Fruit fly (Drosophila melanogaster) whole organism, embryonic: ENCODE data around the gene Calr.

Experiments
- Asciz ChIP-seq: fragments of 200-800 bp; sonication (Bioruptor generic); optimal IDR thresholded peaks from 2 replicates; lab custom pipeline; 2017; ENCODE audit warnings: missing biosample characterization, mild to moderate bottlenecking, missing genetic modification characterization, missing genetic modification reagents
- CG10565 ChIP-seq: fragments of 200-800 bp; sonication (Bioruptor generic); optimal IDR thresholded peaks from 3 replicates; lab custom pipeline; 2016; ENCODE audit warnings: missing biosample characterization, mild to moderate bottlenecking, missing genetic modification characterization
- CG10959 ChIP-seq: fragments of 200-800 bp; sonication (Bioruptor generic); IDR thresholded peaks from 2 replicates; pipeline ENCODE4 v1.3.6; 2022; ENCODE audit warnings: missing biosample characterization, missing genetic modification characterization
- CG12104 ChIP-seq: fragments of 200-800 bp; sonication (Bioruptor generic); optimal IDR thresholded peaks from 3 replicates; lab custom pipeline; 2016; ENCODE audit warnings: missing biosample characterization, missing genetic modification characterization
- CG14860 ChIP-seq: fragments of 200-800 bp; sonication (Bioruptor generic); IDR thresholded peaks from 3 replicates; pipeline ENCODE4 v1.3.6; 2022; ENCODE audit warnings: missing biosample characterization, missing genetic modification characterization; ENCODE audit not compliant: partially characterized antibody
- CG17612 ChIP-seq: fragments of 200-800 bp; sonication (Bioruptor generic); IDR thresholded peaks from 2 replicates; pipeline ENCODE4 v1.3.6; 2022; ENCODE audit warnings: missing biosample characterization, missing genetic modification characterization
- CG18476 ChIP-seq: fragments of 200-800 bp; sonication (Bioruptor generic); optimal IDR thresholded peaks from 2 replicates; lab custom pipeline; 2016; ENCODE audit warnings: missing biosample characterization, mild to moderate bottlenecking, missing genetic modification characterization
- CG2116 ChIP-seq: fragments of 200-800 bp; sonication (Bioruptor generic); optimal IDR thresholded peaks from 3 replicates; lab custom pipeline; 2018; ENCODE audit warnings: missing biosample characterization, mild to moderate bottlenecking, missing genetic modification characterization
- CG2678 ChIP-seq: fragments of 200-800 bp; sonication (Bioruptor generic); optimal IDR thresholded peaks from 3 replicates; lab custom pipeline; 2019; ENCODE audit warnings: missing biosample characterization, mild to moderate bottlenecking, missing genetic modification characterization, moderate library complexity
- CG2712 ChIP-seq: fragments of 200-800 bp; optimal IDR thresholded peaks from 3 replicates; lab custom pipeline; 2019; ENCODE audit warnings: missing biosample characterization, mild to moderate bottlenecking, missing genetic modification characterization, moderate library complexity
- CG31388 ChIP-seq: fragments of 200-800 bp; sonication (Bioruptor generic); optimal IDR thresholded peaks from 2 replicates; lab custom pipeline; 2016; ENCODE audit warnings: missing biosample characterization, missing genetic modification characterization
- CG3838 ChIP-seq: fragments of 200-800 bp; sonication (Bioruptor generic); optimal IDR thresholded peaks from 3 replicates; lab custom pipeline; 2016; ENCODE audit warnings: missing biosample characterization, missing genetic modification characterization
- CG4707 ChIP-seq: fragments of 200-800 bp; sonication (Bioruptor generic); optimal IDR thresholded peaks from 2 replicates; lab custom pipeline; 2018; ENCODE audit warnings: missing biosample characterization, mild to moderate bottlenecking, missing genetic modification characterization, moderate library complexity
- CG6272 ChIP-seq: fragments of 200-800 bp; sonication (Bioruptor generic); IDR thresholded peaks from 2 replicates; pipeline ENCODE4 v1.3.6; 2022; ENCODE audit warnings: missing biosample characterization, missing genetic modification characterization
- CG8290 ChIP-seq, 3 experiments: fragments of 200-800 bp; sonication (Bioruptor generic); optimal IDR thresholded peaks; 2 replicates each; lab custom pipeline; 2016 to 2019; ENCODE audit warnings: missing biosample characterization in 3 of 3, missing genetic modification characterization in 3 of 3, mild to moderate bottlenecking in 2 of 3, moderate library complexity in 1 of 3
- Dad ChIP-seq: fragments of 200-800 bp; sonication (Bioruptor generic); optimal IDR thresholded peaks from 3 replicates; lab custom pipeline; 2016; ENCODE audit warnings: missing biosample characterization, missing genetic modification characterization
- Fer2 ChIP-seq: fragments of 200-800 bp; sonication (Bioruptor generic); optimal IDR thresholded peaks from 2 replicates; lab custom pipeline; 2018; ENCODE audit warnings: missing biosample characterization, mild to moderate bottlenecking, missing genetic modification characterization, moderate library complexity
- Hand ChIP-seq: fragments of 200-800 bp; sonication (Bioruptor generic); optimal IDR thresholded peaks from 2 replicates; lab custom pipeline; 2017; ENCODE audit warnings: mild to moderate bottlenecking, missing biosample characterization, missing genetic modification reagents, missing genetic modification characterization
- Kr ChIP-seq: fragments of 200-800 bp; sonication (Bioruptor generic); optimal IDR thresholded peaks from 2 replicates; lab custom pipeline; 2017; ENCODE audit warnings: missing biosample characterization, mild to moderate bottlenecking, missing genetic modification characterization
- Lim3 ChIP-seq: fragments of 200-800 bp; sonication (Bioruptor generic); IDR thresholded peaks from 2 replicates; pipeline ENCODE4 v1.3.6; 2022; ENCODE audit warnings: missing biosample characterization, missing genetic modification characterization
- Meics ChIP-seq: fragments of 200-800 bp; sonication (Bioruptor generic); optimal IDR thresholded peaks from 2 replicates; lab custom pipeline; 2017; ENCODE audit warnings: missing biosample characterization, mild to moderate bottlenecking, missing genetic modification characterization
- NC2β ChIP-seq: fragments of 200-800 bp; sonication (Bioruptor generic); optimal IDR thresholded peaks from 2 replicates; lab custom pipeline; 2016; ENCODE audit warnings: missing biosample characterization, missing genetic modification characterization
- Rx ChIP-seq: fragments of 200-800 bp; sonication (Bioruptor generic); IDR thresholded peaks from 2 replicates; pipeline ENCODE4 v1.3.6; 2022; ENCODE audit warnings: missing biosample characterization, missing genetic modification characterization
- Side ChIP-seq: fragments of 200-800 bp; sonication (Bioruptor generic); optimal IDR thresholded peaks from 2 replicates; lab custom pipeline; 2016; ENCODE audit warnings: missing biosample characterization, missing genetic modification characterization
- Sin3A ChIP-seq: fragments of >200 bp; optimal IDR thresholded peaks from 2 replicates; lab custom pipeline; 2018
- ap ChIP-seq: fragments of 200-800 bp; sonication (Bioruptor generic); IDR thresholded peaks from 2 replicates; pipeline ENCODE4 v1.3.6; 2022; ENCODE audit warnings: missing biosample characterization, missing genetic modification characterization
- ash1 ChIP-seq: fragments of 200-800 bp; sonication (Bioruptor generic); optimal IDR thresholded peaks from 2 replicates; lab custom pipeline; 2018; ENCODE audit warnings: missing biosample characterization, mild to moderate bottlenecking, missing genetic modification characterization
- az2 ChIP-seq: fragments of 200-800 bp; sonication (Bioruptor generic); optimal IDR thresholded peaks from 3 replicates; lab custom pipeline; 2016; ENCODE audit warnings: missing biosample characterization, missing genetic modification characterization
- ci ChIP-seq: fragments of 200-800 bp; sonication (Bioruptor generic); IDR thresholded peaks from 3 replicates; pipeline ENCODE4 v1.3.6; 2022; ENCODE audit warnings: missing biosample characterization, missing genetic modification characterization
- crol ChIP-seq: fragments of 200-800 bp; sonication (Bioruptor generic); IDR thresholded peaks from 2 replicates; pipeline ENCODE4 v1.3.6; 2022; ENCODE audit warnings: missing biosample characterization, missing genetic modification characterization
- cwo ChIP-seq: fragments of 200-800 bp; sonication (Bioruptor generic); optimal IDR thresholded peaks from 3 replicates; lab custom pipeline; 2017; ENCODE audit warnings: missing biosample characterization, missing genetic modification characterization, mild to moderate bottlenecking, moderate library complexity, missing genetic modification reagents
- dan ChIP-seq: fragments of 200-800 bp; sonication (Bioruptor generic); IDR thresholded peaks from 2 replicates; pipeline ENCODE4 v1.3.6; 2022; ENCODE audit warnings: missing biosample characterization, missing genetic modification characterization
- dm ChIP-seq: fragments of 200-800 bp; sonication (Bioruptor generic); optimal IDR thresholded peaks from 3 replicates; lab custom pipeline; 2016; ENCODE audit warnings: missing biosample characterization, missing genetic modification characterization
- dpn ChIP-seq, 2 experiments: fragments of 200-800 bp; sonication (Bioruptor generic); optimal IDR thresholded peaks; 3 replicates each; lab custom pipeline; 2016; ENCODE audit warnings: missing biosample characterization in 2 of 2, missing genetic modification characterization in 2 of 2
- ems ChIP-seq: fragments of 200-800 bp; sonication (Bioruptor generic); optimal IDR thresholded peaks from 3 replicates; lab custom pipeline; 2016; ENCODE audit warnings: missing biosample characterization, missing genetic modification characterization
- eve ChIP-seq, 2 experiments: fragments of >200 bp; optimal IDR thresholded peaks; 2 replicates each; lab custom pipeline; 2017; ENCODE audit warnings: missing biosample characterization in 2 of 2, missing genetic modification characterization in 2 of 2
- fd102C ChIP-seq: fragments of 200-800 bp; sonication (Bioruptor generic); optimal IDR thresholded peaks from 2 replicates; lab custom pipeline; 2018; ENCODE audit warnings: missing biosample characterization, mild to moderate bottlenecking, missing genetic modification characterization, moderate library complexity
- gem ChIP-seq: fragments of 200-800 bp; sonication (Bioruptor generic); optimal IDR thresholded peaks from 2 replicates; lab custom pipeline; 2019; ENCODE audit warnings: missing biosample characterization, mild to moderate bottlenecking, missing genetic modification characterization, moderate library complexity
- gt ChIP-seq: fragments of 200-800 bp; sonication (Bioruptor generic); IDR thresholded peaks from 2 replicates; pipeline ENCODE4 v1.3.6; 2022; ENCODE audit warnings: missing biosample characterization, missing genetic modification characterization
- insv ChIP-seq, 2 experiments: fragments of 200-800 bp; sonication (Bioruptor generic); optimal IDR thresholded peaks; 3 replicates each; lab custom pipeline; 2016 to 2018; ENCODE audit warnings: missing biosample characterization in 2 of 2, missing genetic modification characterization in 2 of 2
- jigr1 ChIP-seq: fragments of 200-800 bp; sonication (Bioruptor generic); IDR thresholded peaks from 3 replicates; pipeline ENCODE4 v1.3.6; 2022; ENCODE audit warnings: missing biosample characterization, missing genetic modification characterization
- jumu ChIP-seq: fragments of 200-800 bp; sonication (Bioruptor generic); optimal IDR thresholded peaks from 3 replicates; lab custom pipeline; 2016; ENCODE audit warnings: missing biosample characterization, missing genetic modification characterization
- kah ChIP-seq: fragments of 200-800 bp; sonication (Bioruptor generic); optimal IDR thresholded peaks from 2 replicates; lab custom pipeline; 2018; ENCODE audit warnings: missing biosample characterization, mild to moderate bottlenecking, missing genetic modification characterization
- nerfin-2 ChIP-seq: fragments of 200-800 bp; sonication (Bioruptor generic); IDR thresholded peaks from 2 replicates; pipeline ENCODE4 v1.3.6; 2022; ENCODE audit warnings: missing biosample characterization, missing genetic modification characterization; ENCODE audit not compliant: partially characterized antibody
- odd ChIP-seq: fragments of 200-800 bp; sonication (Bioruptor generic); optimal IDR thresholded peaks from 2 replicates; lab custom pipeline; 2017; ENCODE audit warnings: missing biosample characterization, mild to moderate bottlenecking, missing genetic modification characterization
- pho ChIP-seq: fragments of 200-800 bp; sonication (Bioruptor generic); optimal IDR thresholded peaks from 2 replicates; lab custom pipeline; 2016; ENCODE audit warnings: missing biosample characterization, missing genetic modification characterization
- repo ChIP-seq: fragments of 200-800 bp; sonication (Bioruptor generic); optimal IDR thresholded peaks from 2 replicates; lab custom pipeline; 2016; ENCODE audit warnings: missing biosample characterization, missing genetic modification characterization
- sc ChIP-seq, 3 experiments: fragments of >200 bp in 2 of 3; fragments of 200-800 bp in 1 of 3; sonication (Bioruptor generic) in 1 of 3; optimal IDR thresholded peaks; 2 replicates in 2 of 3; 3 replicates in 1 of 3; lab custom pipeline; 2017; ENCODE audit warnings: mild to moderate bottlenecking in 1 of 3, missing biosample characterization in 1 of 3, missing genetic modification characterization in 1 of 3, missing genetic modification reagents in 1 of 3
- shn ChIP-seq: fragments of 200-800 bp; sonication (Bioruptor generic); optimal IDR thresholded peaks from 3 replicates; lab custom pipeline; 2016; ENCODE audit warnings: missing biosample characterization, missing genetic modification characterization
- tgo ChIP-seq: fragments of 200-800 bp; sonication (Bioruptor generic); IDR thresholded peaks from 3 replicates; pipeline ENCODE4 v1.3.6; 2022; ENCODE audit warnings: missing biosample characterization, missing genetic modification characterization
- tx ChIP-seq: fragments of 200-800 bp; sonication (Bioruptor generic); optimal IDR thresholded peaks from 2 replicates; lab custom pipeline; 2016; ENCODE audit warnings: missing biosample characterization, missing genetic modification characterization
- usp ChIP-seq: fragments of >200 bp; optimal IDR thresholded peaks from 2 replicates; lab custom pipeline; 2017; ENCODE audit warnings: missing biosample characterization, missing genetic modification characterization

The Calr gene

DNA sequence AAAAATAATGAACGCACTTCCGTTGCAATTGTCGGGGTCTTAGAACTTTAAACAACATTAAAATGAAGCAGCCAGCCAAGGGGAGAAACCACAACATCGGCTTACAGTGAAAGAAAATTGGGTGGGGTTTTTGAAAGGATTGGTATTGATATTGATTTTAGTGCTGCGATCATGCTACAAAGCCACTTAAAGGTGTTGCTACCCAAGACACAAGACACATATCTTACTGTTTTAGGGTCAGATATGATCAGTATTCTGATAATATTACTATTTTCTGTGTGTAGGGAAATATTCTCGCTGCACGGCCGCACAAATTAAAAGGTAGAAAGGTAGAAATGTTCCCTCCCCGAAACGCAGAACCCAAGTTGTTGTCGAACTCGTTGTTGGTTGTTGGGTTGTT is 25.6 kb downstream of the Calr start (continued):
- TF ChIP-seq crol: peak; percentile 29; the same call in 1 of the 2 replicates
- no peak for TF ChIP-seq tx (GFP tag; lab: Kevin White, UChicago)
- peak; percentile 61 for TF ChIP-seq CG10959 (GFP tag; lab: Robert Waterston, UW)
- TF ChIP-seq jigr1 (GFP tag; lab: Robert Waterston, UW): no peak
- TF ChIP-seq CG31388 (GFP tag; lab: Kevin White, UChicago): no peak
- TF ChIP-seq az2 (GFP tag; lab: Kevin White, UChicago): peak; percentile 31
- TF ChIP-seq jumu (GFP tag; lab: Kevin White, UChicago): peak; percentile 35
- TF ChIP-seq dm (GFP tag; lab: Kevin White, UChicago): no peak
- TF ChIP-seq pho (GFP tag; lab: Kevin White, UChicago): no peak
- TF ChIP-seq Lim3 (GFP tag; lab: Robert Waterston, UW): no peak
- no peak for TF ChIP-seq kah (GFP tag; lab: Kevin White, UChicago)
- no peak for TF ChIP-seq CG6272
- no peak for TF ChIP-seq repo (GFP tag; lab: Kevin White, UChicago)
- TF ChIP-seq CG3838 (GFP tag; lab: Kevin White, UChicago): no peak
- no peak for TF ChIP-seq odd
- TF ChIP-seq CG10565: no peak
- no peak for TF ChIP-seq gt
- TF ChIP-seq CG17612: no peak
- TF ChIP-seq ci (GFP tag; lab: Robert Waterston, UW): peak; percentile 52; the same call in 1 of the 3 replicates
- no peak for TF ChIP-seq Sin3A (lab: Kevin White, UChicago)
- no peak for TF ChIP-seq shn (GFP tag; lab: Kevin White, UChicago)
- TF ChIP-seq Kr (GFP tag; lab: Kevin White, UChicago): no peak
- no peak for TF ChIP-seq Dad (GFP tag; lab: Kevin White, UChicago)
- TF ChIP-seq CG2116: no peak
- TF ChIP-seq nerfin-2: no peak
- TF ChIP-seq CG4707 (GFP tag; lab: Kevin White, UChicago): no peak
- peak; percentile 3 for TF ChIP-seq CG8290 (GFP tag; optimal IDR thresholded peaks at IDR 0.05; lab: Kevin White, UChicago)
- no peak for TF ChIP-seq CG8290 (tag; optimal IDR thresholded peaks at IDR 0.05; lab: Kevin White, UChicago)
- TF ChIP-seq CG12104 (GFP tag; lab: Kevin White, UChicago): no peak
- TF ChIP-seq Side (GFP tag; lab: Kevin White, UChicago): peak; percentile 54
- TF ChIP-seq CG2678 (tag; lab: Kevin White, UChicago): peak; percentile 23
- no peak for TF ChIP-seq ap (GFP tag; lab: Robert Waterston, UW)
- peak; percentile 81 for TF ChIP-seq CG2712
- no peak for TF ChIP-seq Meics
- TF ChIP-seq insv (GFP tag; optimal IDR thresholded peaks at IDR 0.05; lab: Kevin White, UChicago): no peak
- TF ChIP-seq ems: no peak
- TF ChIP-seq Hand (GFP tag; lab: Kevin White, UChicago): no peak
- TF ChIP-seq tgo (GFP tag; lab: Robert Waterston, UW): no peak; the same call in 2 of the 3 replicates
- no peak for TF ChIP-seq usp (GFP tag; lab: Kevin White, UChicago)
- TF ChIP-seq ash1 (GFP tag; lab: Kevin White, UChicago): no peak
- no peak for TF ChIP-seq CG14860 (GFP tag; lab: Robert Waterston, UW)
- peak; percentile 58 for TF ChIP-seq gem
- peak; percentile 3 for TF ChIP-seq CG18476 (GFP tag; lab: Kevin White, UChicago)
- peak; percentile 11 to 29 for TF ChIP-seq dpn (GFP tag; optimal IDR thresholded peaks at IDR 0.05; lab: Kevin White, UChicago)
- TF ChIP-seq Fer2 (tag; lab: Kevin White, UChicago): no peak
- TF ChIP-seq dan (GFP tag; lab: Robert Waterston, UW): no peak
- peak; percentile 35 for TF ChIP-seq fd102C (GFP tag; lab: Kevin White, UChicago)
- TF ChIP-seq Rx: no peak
- TF ChIP-seq cwo (GFP tag; lab: Kevin White, UChicago): no peak
- TF ChIP-seq Asciz (GFP tag; lab: Kevin White, UChicago): no peak
- TF ChIP-seq sc (optimal IDR thresholded peaks at IDR 0.05; lab: Kevin White, UChicago): no peak
- peak; percentile 26 for TF ChIP-seq sc (GFP tag; optimal IDR thresholded peaks at IDR 0.05; lab: Kevin White, UChicago)
- TF ChIP-seq eve (GFP tag; optimal IDR thresholded peaks at IDR 0.05; lab: Kevin White, UChicago): peak in 1 of 2 experiments; percentile 41
- TF ChIP-seq NC2β (GFP tag; lab: Kevin White, UChicago): peak; percentile 63
